Fruit fly (Drosophila melanogaster) whole organism, embryonic: ENCODE results near the gene CG6409.

Source experiments
- ATbp ChIP-seq: fragments of 200-800 bp; sonication (Bioruptor generic); optimal IDR thresholded peaks from 2 replicates; lab custom pipeline; 2017; ENCODE audit warnings: missing biosample characterization, mild to moderate bottlenecking, missing genetic modification characterization, missing genetic modification reagents
- pan ChIP-seq, 4 experiments: fragments of >200 bp in 3 of 4; fragments of 200-800 bp in 1 of 4; sonication (Bioruptor generic) in 1 of 4; optimal IDR thresholded peaks in 3 of 4; IDR thresholded peaks in 1 of 4; 2 replicates each; pipeline versions ENCODE4 v1.3.6 to Lab custom; 2017 to 2022; ENCODE audit warnings: missing biosample characterization in 2 of 4, missing genetic modification characterization in 2 of 4, mixed read lengths in 1 of 4
- tgo ChIP-seq: fragments of 200-800 bp; sonication (Bioruptor generic); IDR thresholded peaks from 3 replicates; pipeline ENCODE4 v1.3.6; 2022; ENCODE audit warnings: missing biosample characterization, missing genetic modification characterization

dm6 chr3L:10871534-10871933, 10.7 kb downstream of the CG6409 start:
- TF ChIP-seq pan (optimal IDR thresholded peaks at IDR 0.05; lab: Kevin White, UChicago) (no peak), pan (GFP tag; optimal IDR thresholded peaks at IDR 0.05 in 1 of 2, IDR thresholded peaks at IDR 0.05 in 1 of 2) (no peak), ATbp (GFP tag; lab: Kevin White, UChicago) (no peak), tgo (no peak)
